Worm (Caenorhabditis elegans): ENCODE data around the gene ceh-16.

DNA sequence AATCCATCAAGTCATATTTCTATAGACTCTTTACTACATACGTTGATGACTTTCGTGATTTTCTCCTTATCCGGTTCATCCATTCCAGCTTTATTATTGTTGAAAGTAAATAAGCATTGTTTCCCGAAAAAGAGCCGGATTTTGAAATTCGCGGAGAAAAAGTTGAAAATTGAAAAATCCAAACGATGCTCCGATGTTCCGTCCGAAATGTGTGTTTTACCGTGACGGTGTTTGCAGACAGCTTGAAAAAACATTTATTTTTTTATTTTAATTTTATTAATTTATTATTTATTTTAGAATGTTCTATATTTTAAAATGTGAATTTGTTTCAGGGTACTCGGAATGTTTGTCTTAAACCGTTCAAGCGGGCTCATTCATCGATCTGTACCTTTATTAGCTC is 8.3 kb downstream of the ceh-16 start, which contains the start of gene dnj-10:
- TF ChIP-seq cog-1 (tag; optimal IDR thresholded peaks at IDR 0.05) = no peak
- no peak for TF ChIP-seq T22C8.4 (GFP tag; IDR thresholded peaks at IDR 0.05)
- TF ChIP-seq tab-1 (GFP tag; IDR thresholded peaks at IDR 0.05) = no peak
- TF ChIP-seq flt-1 (GFP tag; IDR thresholded peaks at IDR 0.05) = 0 out of 2 replicates have a peak, but pooled peaks have one; percentile 48
- no peak for TF ChIP-seq ref-1 (GFP tag; conservative IDR thresholded peaks at IDR 0.05)
- no peak for TF ChIP-seq klf-2 (GFP tag; conservative IDR thresholded peaks at IDR 0.05)

All from whole organism, midembryonic.